Fruit fly (Drosophila melanogaster): ENCODE data around the gene CG11151.

CG11151 gene

dm6 chrX:13764397-13765119 lies 25.0 kb downstream of the CG11151 start (continued):
- TF ChIP-seq CG17385 (GFP tag; optimal IDR thresholded peaks at IDR 0.05) (peak; percentile 25), H2.0 (GFP tag; IDR thresholded peaks at IDR 0.05) (0 out of 2 replicates have a peak, but pooled peaks have one; percentile 20), Hr3 (GFP tag; optimal IDR thresholded peaks at IDR 0.05) (no peak), run (tag; optimal IDR thresholded peaks at IDR 0.05) (peak; percentile 50), CG10267 (tag; optimal IDR thresholded peaks at IDR 0.05) (peak; percentile 28), Ssrp (tag; optimal IDR thresholded peaks at IDR 0.05) (peak; percentile 47), Mrtf (GFP tag; IDR thresholded peaks at IDR 0.05) (0 out of 3 replicates have a peak, but pooled peaks have one; percentile 47), CG12219 (GFP tag; optimal IDR thresholded peaks at IDR 0.05) (peak; percentile 18), CG18011 (GFP tag; optimal IDR thresholded peaks at IDR 0.05) (no peak), chif (GFP tag; optimal IDR thresholded peaks at IDR 0.05) (peak in 1 of 2 experiments; percentile 1), maf-S (GFP tag; optimal IDR thresholded peaks at IDR 0.05) (no peak), CG17912 (GFP tag; optimal IDR thresholded peaks at IDR 0.05) (no peak), Atf6 (GFP tag; IDR thresholded peaks at IDR 0.05) (peak; percentile 34; the same call in 1 of the 2 replicates), zfh2 (GFP tag; optimal IDR thresholded peaks at IDR 0.05) (no peak), dpn (GFP tag; optimal IDR thresholded peaks at IDR 0.05) (peak in 1 of 2 experiments; percentile 55), CG11695 (GFP tag; IDR thresholded peaks at IDR 0.05) (peak; percentile 57; the same call in 1 of the 3 replicates), lbe (GFP tag; optimal IDR thresholded peaks at IDR 0.05) (no peak), CG2678 (tag; optimal IDR thresholded peaks at IDR 0.05) (peak; percentile 63), peb (GFP tag; IDR thresholded peaks at IDR 0.05) (peak; percentile 15; the same call in 1 of the 2 replicates), gem (tag; optimal IDR thresholded peaks at IDR 0.05) (peak; percentile 75), Rfx (GFP tag; IDR thresholded peaks at IDR 0.05) (peak; percentile 60), z (GFP tag; IDR thresholded peaks at IDR 0.05) (no peak), Hmr (GFP tag; optimal IDR thresholded peaks at IDR 0.05) (peak; percentile 35), CG7556 (GFP tag; optimal IDR thresholded peaks at IDR 0.05) (peak; percentile 29), CG8290 (GFP tag; optimal IDR thresholded peaks at IDR 0.05) (no peak), CG8290 (tag; optimal IDR thresholded peaks at IDR 0.05) (peak in 1 of 2 experiments; percentile 30), CG1602 (GFP tag; optimal IDR thresholded peaks at IDR 0.05) (peak; percentile 15), hkb (optimal IDR thresholded peaks at IDR 0.05) (no peak), hkb (GFP tag; IDR thresholded peaks at IDR 0.05) (peak; percentile 73; the same call in 1 of the 2 replicates), CG8924 (tag; optimal IDR thresholded peaks at IDR 0.05) (peak; percentile 56), Mad (GFP tag; optimal IDR thresholded peaks at IDR 0.05) (no peak), Taf1 (GFP tag; IDR thresholded peaks at IDR 0.05) (peak; percentile 27; the same call in 1 of the 2 replicates), CG34422 (GFP tag; IDR thresholded peaks at IDR 0.05) (peak; percentile 56; the same call in 1 of the 3 replicates), CG14014 (GFP tag; IDR thresholded peaks at IDR 0.05) (peak; percentile 61), nerfin-1 (tag; optimal IDR thresholded peaks at IDR 0.05) (peak; percentile 23), zfh1 (GFP tag; IDR thresholded peaks at IDR 0.05) (0 out of 3 replicates have a peak, but pooled peaks have one; percentile 5), CG10959 (GFP tag; IDR thresholded peaks at IDR 0.05) (peak; percentile 31; the same call in 1 of the 2 replicates), CG14710 (tag; optimal IDR thresholded peaks at IDR 0.05) (peak; percentile 34), CG10321 (GFP tag; IDR thresholded peaks at IDR 0.05) (no peak), CG7271 (tag; optimal IDR thresholded peaks at IDR 0.05) (no peak), tin (GFP tag; optimal IDR thresholded peaks at IDR 0.05) (peak; percentile 4), trh (GFP tag; optimal IDR thresholded peaks at IDR 0.05) (no peak), Chrac-16 (GFP tag; optimal IDR thresholded peaks at IDR 0.05) (peak; percentile 15), caup (GFP tag; optimal IDR thresholded peaks at IDR 0.05; ENCODE audit: severe bottlenecking) (peak; percentile 41), tgo (GFP tag; IDR thresholded peaks at IDR 0.05) (peak; percentile 56; the same call in 2 of the 3 replicates), oc (tag; optimal IDR thresholded peaks at IDR 0.05) (peak; percentile 36), CG12659 (GFP tag; optimal IDR thresholded peaks at IDR 0.05) (peak; percentile 38), fd96Cb (tag; optimal IDR thresholded peaks at IDR 0.05) (peak; percentile 50), ssp (GFP tag; IDR thresholded peaks at IDR 0.05) (peak; percentile 26; the same call in 1 of the 2 replicates)
